Worm (Caenorhabditis elegans) whole organism, mixed stage, embryonic: ENCODE results near the gene vab-9.
A peak's percentile ranks its signal among the peaks of the same experiment; 100 is the strongest.

Source experiments
- M03D4.4 ChIP-seq: sonication (generic microtip); optimal IDR thresholded peaks from 2 replicates; lab custom pipeline; 2017; ENCODE audit warnings: mild to moderate bottlenecking, missing genetic modification characterization, missing compliant biosample characterization
- bed-3 ChIP-seq: fragments of 200-800 bp; sonication (Bioruptor generic); optimal IDR thresholded peaks from 3 replicates; lab custom pipeline; 2018; ENCODE audit warnings: mild to moderate bottlenecking, missing genetic modification characterization, moderate library complexity, missing compliant biosample characterization
- blmp-1 ChIP-seq: fragments of 150-350 bp; optimal IDR thresholded peaks from 2 replicates; lab custom pipeline; 2014; ENCODE audit warnings: missing biosample characterization, missing genetic modification characterization
- ceh-39 ChIP-seq: fragments of 150-350 bp; optimal IDR thresholded peaks from 2 replicates; lab custom pipeline; 2014; ENCODE audit warnings: missing biosample characterization, missing genetic modification characterization
- ceh-83 ChIP-seq: fragments of 200-800 bp; sonication (Bioruptor generic); optimal IDR thresholded peaks from 2 replicates; lab custom pipeline; 2018; ENCODE audit warnings: mild to moderate bottlenecking, missing genetic modification characterization, missing compliant biosample characterization
- ces-1 ChIP-seq: fragments of 150-350 bp; optimal IDR thresholded peaks from 2 replicates; lab custom pipeline; 2014; ENCODE audit warnings: missing biosample characterization, missing genetic modification reagents, missing genetic modification characterization
- cnd-1 ChIP-seq: fragments of 200-800 bp; sonication (Bioruptor generic); optimal IDR thresholded peaks from 2 replicates; lab custom pipeline; 2018; ENCODE audit warnings: mild to moderate bottlenecking, missing genetic modification characterization, missing compliant biosample characterization
- drap-1 ChIP-seq: fragments of 200-800 bp; sonication (Bioruptor generic); optimal IDR thresholded peaks from 3 replicates; lab custom pipeline; 2018; ENCODE audit warnings: mild to moderate bottlenecking, missing genetic modification characterization, missing compliant biosample characterization
- elt-1 ChIP-seq: sonication (generic microtip); optimal IDR thresholded peaks from 2 replicates; lab custom pipeline; 2017; ENCODE audit warnings: missing genetic modification characterization, mild to moderate bottlenecking, missing compliant biosample characterization, antibody characterized with exemption, moderate library complexity, borderline replicate concordance; ENCODE audit not compliant: insufficient read depth
- elt-3 ChIP-seq: fragments of 150-350 bp; optimal IDR thresholded peaks from 2 replicates; lab custom pipeline; 2014; ENCODE audit warnings: missing biosample characterization, missing genetic modification characterization
- ham-2 ChIP-seq: fragments of 200-800 bp; sonication (Bioruptor generic); optimal IDR thresholded peaks from 2 replicates; lab custom pipeline; 2018; ENCODE audit warnings: mild to moderate bottlenecking, missing genetic modification characterization, missing compliant biosample characterization
- lin-32 ChIP-seq: fragments of 200-800 bp; sonication (Bioruptor generic); optimal IDR thresholded peaks from 2 replicates; lab custom pipeline; 2018; ENCODE audit warnings: mild to moderate bottlenecking, missing genetic modification characterization, missing compliant biosample characterization
- lsy-2 ChIP-seq: fragments of 150-350 bp; optimal IDR thresholded peaks from 2 replicates; lab custom pipeline; 2014; ENCODE audit warnings: missing biosample characterization, missing genetic modification characterization
- mab-5 ChIP-seq: fragments of 150-350 bp; optimal IDR thresholded peaks from 2 replicates; lab custom pipeline; 2014; ENCODE audit warnings: missing biosample characterization, missing genetic modification characterization
- mep-1 ChIP-seq: fragments of 150-350 bp; optimal IDR thresholded peaks from 2 replicates; lab custom pipeline; 2017; ENCODE audit warnings: missing biosample characterization, missing genetic modification reagents, missing genetic modification characterization, inconsistent platforms
- mls-2 ChIP-seq: sonication (generic microtip); optimal IDR thresholded peaks from 2 replicates; lab custom pipeline; 2016; ENCODE audit warnings: mild to moderate bottlenecking, missing genetic modification characterization, moderate library complexity, missing compliant biosample characterization
- nhr-12 ChIP-seq: fragments of 150-350 bp; optimal IDR thresholded peaks from 2 replicates; lab custom pipeline; 2014; ENCODE audit warnings: missing biosample characterization, missing genetic modification characterization
- nhr-2 ChIP-seq: fragments of 150-350 bp; optimal IDR thresholded peaks from 2 replicates; lab custom pipeline; 2014; ENCODE audit warnings: missing biosample characterization, missing genetic modification characterization
- nhr-28 ChIP-seq: fragments of 150-350 bp; optimal IDR thresholded peaks from 2 replicates; lab custom pipeline; 2014; ENCODE audit warnings: missing biosample characterization, missing genetic modification characterization
- nhr-76 ChIP-seq: sonication (generic microtip); optimal IDR thresholded peaks from 2 replicates; lab custom pipeline; 2017; ENCODE audit warnings: missing biosample characterization, missing genetic modification characterization
- sem-2 ChIP-seq: fragments of 200-800 bp; sonication (Bioruptor generic); optimal IDR thresholded peaks from 2 replicates; lab custom pipeline; 2018; ENCODE audit warnings: mild to moderate bottlenecking, missing genetic modification characterization, missing compliant biosample characterization
- snpc-4 ChIP-seq: fragments of 150-350 bp; optimal IDR thresholded peaks from 2 replicates; lab custom pipeline; 2014; ENCODE audit warnings: missing biosample characterization, missing genetic modification characterization
- sptf-1 ChIP-seq: sonication (generic microtip); optimal IDR thresholded peaks from 2 replicates; lab custom pipeline; 2017; ENCODE audit warnings: mild to moderate bottlenecking, missing genetic modification characterization, moderate library complexity, missing compliant biosample characterization
- unc-120 ChIP-seq: sonication (generic microtip); optimal IDR thresholded peaks from 2 replicates; lab custom pipeline; 2017; ENCODE audit warnings: missing genetic modification characterization, missing compliant biosample characterization; ENCODE audit not compliant: poor library complexity, severe bottlenecking
- unc-39 ChIP-seq: fragments of 150-350 bp; optimal IDR thresholded peaks from 2 replicates; lab custom pipeline; 2014; ENCODE audit warnings: missing biosample characterization, missing genetic modification characterization
- unc-62 ChIP-seq: fragments of 150-350 bp; optimal IDR thresholded peaks from 2 replicates; lab custom pipeline; 2014; ENCODE audit warnings: missing biosample characterization, missing genetic modification reagents, missing genetic modification characterization
- zip-8 ChIP-seq: fragments of 150-350 bp; optimal IDR thresholded peaks from 2 replicates; lab custom pipeline; 2014; ENCODE audit warnings: missing biosample characterization, missing genetic modification characterization
- ztf-11 ChIP-seq: fragments of 150-350 bp; optimal IDR thresholded peaks from 2 replicates; lab custom pipeline; 2014; ENCODE audit warnings: missing biosample characterization, missing genetic modification characterization

Gene vab-9

ce11 chrII:8623396-8623795, 14.1 kb downstream of the vab-9 start, which contains the start of gene T22C8.4:
T22C8.4 (minus strand) TSS chrII:8623496.
- TF ChIP-seq unc-39 (tag; lab: Kevin White, UChicago) (no peak), snpc-4 (tag; lab: Kevin White, UChicago) (no peak), mls-2 (tag; lab: Kevin White, UChicago) (no peak), lsy-2 (tag; lab: Kevin White, UChicago) (no peak), nhr-28 (tag; lab: Kevin White, UChicago) (no peak), sptf-1 (tag; lab: Kevin White, UChicago) (no peak), lin-32 (GFP tag; lab: Kevin White, UChicago) (no peak), ham-2 (GFP tag; lab: Kevin White, UChicago) (no peak), unc-62 (GFP tag; lab: Kevin White, UChicago) (no peak), ces-1 (GFP tag; lab: Kevin White, UChicago) (no peak), nhr-2 (no peak), unc-120 (tag; lab: Kevin White, UChicago) (no peak), ceh-83 (no peak)

ce11 chrII:8621883-8622282, 15.6 kb downstream of the vab-9 start, which contains the start of gene T22C8.3:
T22C8.3 (minus strand) TSS chrII:8621983.
- no peak for TF ChIP-seq snpc-4 (tag; lab: Kevin White, UChicago)
- TF ChIP-seq drap-1 = no peak
- no peak for TF ChIP-seq unc-62 (GFP tag; lab: Kevin White, UChicago)
- TF ChIP-seq unc-39 (tag; lab: Kevin White, UChicago) = no peak
- TF ChIP-seq sem-2 = no peak
- no peak for TF ChIP-seq elt-1
- TF ChIP-seq mab-5 (tag; lab: Kevin White, UChicago) = no peak
- TF ChIP-seq mls-2 (tag; lab: Kevin White, UChicago) = no peak
- no peak for TF ChIP-seq lin-32 (GFP tag; lab: Kevin White, UChicago)
- no peak for TF ChIP-seq M03D4.4 (tag; lab: Kevin White, UChicago)
- TF ChIP-seq ceh-39 (tag; lab: Kevin White, UChicago) = no peak
- TF ChIP-seq mep-1 = no peak
- TF ChIP-seq ztf-11 = no peak

- TF ChIP-seq sem-2 (no peak), zip-8 (tag; lab: Kevin White, UChicago) (no peak), elt-3 (tag; lab: Kevin White, UChicago) (no peak), cnd-1 (tag; lab: Kevin White, UChicago) (no peak), nhr-76 (tag; lab: Kevin White, UChicago) (no peak), unc-62 (GFP tag; lab: Kevin White, UChicago) (no peak), mls-2 (tag; lab: Kevin White, UChicago) (no peak), bed-3 (GFP tag; lab: Kevin White, UChicago) (no peak), unc-120 (tag; lab: Kevin White, UChicago) (no peak), ceh-39 (tag; lab: Kevin White, UChicago) (no peak), lin-32 (GFP tag; lab: Kevin White, UChicago) (no peak), unc-39 (tag; lab: Kevin White, UChicago) (no peak), lsy-2 (tag; lab: Kevin White, UChicago) (no peak), drap-1 (no peak), sptf-1 (tag; lab: Kevin White, UChicago) (no peak), blmp-1 (tag; lab: Kevin White, UChicago) (no peak), nhr-12 (tag; lab: Kevin White, UChicago) (no peak)
Observed at ce11 chrII:8617516-8617915, 20.0 kb downstream of the vab-9 start, which contains the start of gene chhy-1. chhy-1 (minus strand) TSS chrII:8617616.

- TF ChIP-seq nhr-76 (tag; lab: Kevin White, UChicago) (no peak), nhr-28 (tag; lab: Kevin White, UChicago) (no peak)
Observed at ce11 chrII:8616155-8616554, 21.4 kb downstream of the vab-9 start.

ce11 chrII:8612470-8612869, 25.0 kb downstream of the vab-9 start, which contains the start of gene T22C8.1:
T22C8.1 (plus strand) TSS chrII:8612770.
- TF ChIP-seq blmp-1 (tag; lab: Kevin White, UChicago) (no peak), elt-1 (no peak), ham-2 (GFP tag; lab: Kevin White, UChicago) (no peak)

ce11 chrII:8611330-8611729, 26.2 kb downstream of the vab-9 start:
- TF ChIP-seq ces-1 (GFP tag; lab: Kevin White, UChicago) (peak; percentile 65), zip-8 (tag; lab: Kevin White, UChicago) (no peak)
- TF ChIP-seq, all 35 proteins: peak for 1
